Fruit fly (Drosophila melanogaster) S2 (cell line): Measurements from ENCODE around the gene Syx1A.

Source experiments
- CG8478 ChIP-seq: fragments of >200 bp; optimal IDR thresholded peaks from 2 replicates; lab custom pipeline; 2018
- CTCF ChIP-seq, 2 experiments: fragments of >200 bp; optimal IDR thresholded peaks; 2 replicates each; lab custom pipeline; 2018

Gene Syx1A

dm6 chr3R:24100717-24101116 is 4.8 kb downstream of the Syx1A start:
- no peak for TF ChIP-seq CTCF (optimal IDR thresholded peaks at IDR 0.05; lab: Kevin White, UChicago)
- no peak for TF ChIP-seq CG8478

- no peak for TF ChIP-seq CTCF (optimal IDR thresholded peaks at IDR 0.05; lab: Kevin White, UChicago)
Observed at dm6 chr3R:24099039-24100026, 6.2 kb downstream of the Syx1A start.

- TF ChIP-seq CG8478, result no peak
- TF ChIP-seq CTCF (optimal IDR thresholded peaks at IDR 0.05; lab: Kevin White, UChicago), result no peak
Observed at dm6 chr3R:24093430-24093829, 12.1 kb downstream of the Syx1A start.

- TF ChIP-seq CG8478 (no peak), CTCF (optimal IDR thresholded peaks at IDR 0.05; lab: Kevin White, UChicago) (no peak)
Observed at dm6 chr3R:24092590-24093151, 12.9 kb downstream of the Syx1A start.

DNA sequence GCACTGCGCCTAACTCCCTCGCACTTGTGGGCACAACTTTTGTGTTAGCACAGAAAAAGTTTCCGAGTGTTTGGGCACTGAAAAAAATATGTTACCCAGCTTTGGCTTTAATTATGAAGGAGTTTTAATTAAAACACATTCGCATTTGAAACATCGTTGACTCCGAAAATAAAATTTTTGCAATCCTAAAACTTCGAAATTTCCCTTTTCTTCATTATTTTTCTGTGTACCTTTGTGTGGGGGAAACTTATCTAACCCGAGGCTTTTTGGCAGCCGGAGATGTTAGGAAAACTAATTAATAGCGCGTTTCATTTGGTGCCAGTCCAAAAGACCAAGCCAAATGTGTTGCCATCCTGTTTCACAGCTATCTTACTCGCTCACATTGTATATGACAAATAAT is 13.9 kb downstream of the Syx1A start:
- TF ChIP-seq CG8478 (no peak), CTCF (optimal IDR thresholded peaks at IDR 0.05; lab: Kevin White, UChicago) (no peak)

DNA sequence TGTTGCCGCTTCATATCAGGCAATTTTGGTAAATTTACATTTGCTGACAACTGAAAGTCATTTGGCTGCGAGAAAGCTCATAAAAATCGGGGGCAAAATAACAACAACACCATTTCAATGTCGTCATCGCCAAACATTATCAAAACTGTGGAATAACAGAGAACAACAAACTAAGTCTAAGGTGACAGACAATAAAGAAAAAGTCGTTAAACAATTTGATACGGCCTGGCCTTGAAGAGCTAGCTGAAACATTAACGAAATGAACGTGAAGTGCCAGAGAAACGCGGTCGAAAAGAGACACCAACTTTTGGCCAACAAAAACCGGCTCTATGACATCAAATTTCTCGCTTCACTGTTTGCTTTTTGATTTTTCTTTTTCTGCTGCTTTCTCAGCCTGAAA is 15.4 kb downstream of the Syx1A start:
- no peak for TF ChIP-seq CTCF (optimal IDR thresholded peaks at IDR 0.05; lab: Kevin White, UChicago)
- no peak for TF ChIP-seq CG8478

DNA sequence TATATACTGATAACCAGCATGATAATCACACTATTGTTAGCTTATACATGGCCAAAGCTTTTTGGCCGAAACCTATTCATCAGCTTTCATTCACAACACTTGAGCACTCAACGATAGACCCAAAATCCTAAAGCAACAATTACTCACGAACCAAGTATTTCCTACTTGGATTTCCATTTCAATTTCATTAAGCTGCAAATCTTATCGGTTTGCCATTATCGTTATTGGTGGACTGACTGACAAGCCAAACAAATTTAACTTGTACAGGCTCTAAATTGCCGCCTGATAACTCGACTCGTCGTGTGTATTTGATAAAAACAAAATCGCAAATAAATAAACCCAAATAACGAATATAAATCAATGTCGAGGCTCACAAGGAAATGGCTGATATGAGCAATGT is 20.6 kb downstream of the Syx1A start:
- TF ChIP-seq CTCF (optimal IDR thresholded peaks at IDR 0.05; lab: Kevin White, UChicago) (no peak), CG8478 (no peak)

- TF ChIP-seq CTCF (optimal IDR thresholded peaks at IDR 0.05; lab: Kevin White, UChicago), result no peak
- TF ChIP-seq CG8478, result no peak
Observed at dm6 chr3R:24079613-24080012, 25.9 kb downstream of the Syx1A start.

DNA sequence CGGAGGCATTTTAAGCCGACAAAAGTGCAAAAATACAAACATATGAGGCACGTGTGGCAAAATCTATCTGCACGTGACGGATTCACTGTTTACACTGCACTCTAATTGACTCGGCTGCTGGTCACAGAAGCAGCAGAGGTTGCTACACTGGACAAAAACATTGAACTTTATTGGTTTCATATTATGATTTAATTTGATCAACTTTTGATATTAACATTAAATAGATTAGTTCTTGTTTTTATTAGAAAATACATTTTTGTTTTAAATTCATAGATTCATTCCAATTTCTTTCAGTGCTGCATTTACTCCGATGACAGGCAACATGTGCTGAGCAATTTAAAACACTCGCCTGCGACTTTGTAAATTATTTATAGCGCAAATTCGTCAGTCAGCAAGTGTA is 26.5 kb downstream of the Syx1A start:
- TF ChIP-seq CTCF (optimal IDR thresholded peaks at IDR 0.05; lab: Kevin White, UChicago), result no peak

- TF ChIP-seq CG8478 (no peak), CTCF (optimal IDR thresholded peaks at IDR 0.05; lab: Kevin White, UChicago) (no peak)
Observed at dm6 chr3R:24073703-24074102, 31.9 kb downstream of the Syx1A start.

- TF ChIP-seq CTCF (optimal IDR thresholded peaks at IDR 0.05; lab: Kevin White, UChicago), result no peak
- no peak for TF ChIP-seq CG8478
Observed at dm6 chr3R:24069965-24070364, 35.6 kb downstream of the Syx1A start.

dm6 chr3R:24068830-24069229 is 36.7 kb downstream of the Syx1A start:
- TF ChIP-seq CTCF (optimal IDR thresholded peaks at IDR 0.05; lab: Kevin White, UChicago) (no peak), CG8478 (no peak)

- TF ChIP-seq CTCF (optimal IDR thresholded peaks at IDR 0.05; lab: Kevin White, UChicago), result no peak
- TF ChIP-seq CG8478, result no peak
Observed at dm6 chr3R:24065718-24066117, 39.8 kb downstream of the Syx1A start.

dm6 chr3R:24058041-24058440 is 47.5 kb downstream of the Syx1A start, which contains the start of gene SMC1:
TSS of gene SMC1 (plus strand) at chr3R:24058287.
- TF ChIP-seq CG8478, result no peak
- peak in 1 of 2 experiments; percentile 20 for TF ChIP-seq CTCF (optimal IDR thresholded peaks at IDR 0.05; lab: Kevin White, UChicago)

DNA sequence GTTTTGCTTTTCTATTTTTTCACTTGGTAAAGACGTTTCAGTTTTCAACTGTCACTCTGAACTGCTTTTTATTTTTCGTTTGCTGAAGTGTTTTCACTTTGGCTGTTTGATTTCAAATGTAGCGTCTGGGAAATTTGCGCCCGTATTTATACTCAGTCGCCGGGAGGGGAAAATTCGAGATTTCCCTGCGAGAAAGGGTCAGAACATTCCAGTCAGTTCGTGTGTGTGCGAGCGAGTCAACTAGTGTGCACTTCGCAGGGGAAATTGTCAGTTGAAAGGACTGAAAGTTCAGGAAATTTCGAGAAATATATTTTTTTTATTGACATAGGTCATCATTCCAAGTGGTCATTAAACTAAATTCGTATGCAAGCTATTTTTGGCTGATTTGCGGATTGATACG is 48.4 kb downstream of the Syx1A start, which contains the start of gene Hsp68:
Hsp68 (minus strand) TSS at position 123 of the 400 bp plus-strand sequence.
- no peak for TF ChIP-seq CTCF (optimal IDR thresholded peaks at IDR 0.05; lab: Kevin White, UChicago)
- TF ChIP-seq CG8478, result no peak

DNA sequence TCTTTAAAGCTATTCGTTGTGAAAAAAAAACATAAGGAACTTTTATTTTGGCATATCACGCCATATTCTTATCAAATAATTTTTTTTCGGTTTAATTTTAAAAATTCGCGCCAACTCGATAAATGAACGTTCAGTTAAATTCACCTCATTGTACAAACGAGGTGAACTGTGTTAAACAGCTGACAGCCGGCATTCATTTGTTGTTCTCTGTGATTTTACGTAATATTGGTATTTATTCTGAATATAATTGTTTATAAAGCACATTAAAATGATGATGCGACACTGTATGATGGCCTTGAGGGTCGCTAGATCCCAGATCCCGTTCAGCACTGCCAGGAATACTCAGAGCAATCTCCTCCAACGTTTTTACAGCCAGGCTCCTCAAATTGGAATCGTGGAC is 51.3 kb downstream of the Syx1A start, which contains the start of gene CG6000:
CG6000 (plus strand) TSS at position 165 of the 400 bp plus-strand sequence.
- TF ChIP-seq CG8478, result no peak
- TF ChIP-seq CTCF (optimal IDR thresholded peaks at IDR 0.05; lab: Kevin White, UChicago), result no peak
